Worm (Caenorhabditis elegans) whole organism, young adult: ENCODE measurements around the gene ttc-37.

Experiments
- C06A6.2 ChIP-seq: fragments of 200-800 bp; sonication (Bioruptor generic); conservative IDR thresholded peaks from 2 replicates; pipeline ENCODE4 v1.3.6; 2022; ENCODE audit warnings: missing genetic modification characterization, missing compliant biosample characterization
- F10E7.11 ChIP-seq: sonication (generic microtip); optimal IDR thresholded peaks from 2 replicates; lab custom pipeline; 2017; ENCODE audit warnings: mild to moderate bottlenecking, missing genetic modification characterization, moderate library complexity, missing compliant biosample characterization
- F23B12.7 ChIP-seq: sonication (generic microtip); optimal IDR thresholded peaks from 2 replicates; lab custom pipeline; 2017; ENCODE audit warnings: missing genetic modification characterization, mild to moderate bottlenecking, missing compliant biosample characterization, antibody characterized with exemption, moderate library complexity; ENCODE audit not compliant: insufficient read depth
- F52B5.7 ChIP-seq: sonication (generic microtip); optimal IDR thresholded peaks from 2 replicates; lab custom pipeline; 2016; ENCODE audit warnings: mild to moderate bottlenecking, missing genetic modification characterization, missing compliant biosample characterization
- K11D2.4 ChIP-seq: fragments of 200-800 bp; sonication (Bioruptor generic); IDR thresholded peaks from 2 replicates; pipeline ENCODE4 v1.3.6; 2022; ENCODE audit warnings: missing genetic modification reagents, missing genetic modification characterization, missing compliant biosample characterization
- T26A5.8 ChIP-seq: sonication (generic microtip); optimal IDR thresholded peaks from 2 replicates; lab custom pipeline; 2016; ENCODE audit warnings: missing genetic modification characterization, missing compliant biosample characterization
- aptf-2 ChIP-seq: fragments of 200-800 bp; sonication (Bioruptor generic); conservative IDR thresholded peaks from 2 replicates; pipeline ENCODE4 v1.3.6; 2022; ENCODE audit warnings: missing genetic modification reagents, missing genetic modification characterization, missing compliant biosample characterization
- atf-7 ChIP-seq: sonication (generic microtip); optimal IDR thresholded peaks from 2 replicates; lab custom pipeline; 2017; ENCODE audit warnings: mild to moderate bottlenecking, missing genetic modification characterization, missing compliant biosample characterization
- athp-1 ChIP-seq: sonication (generic microtip); optimal IDR thresholded peaks from 2 replicates; lab custom pipeline; 2017; ENCODE audit warnings: mild to moderate bottlenecking, missing genetic modification characterization, missing compliant biosample characterization
- bed-1 ChIP-seq: fragments of 200-800 bp; sonication (Bioruptor generic); IDR thresholded peaks from 2 replicates; pipeline ENCODE4 v1.3.6; 2022; ENCODE audit warnings: missing genetic modification reagents, missing genetic modification characterization, missing compliant biosample characterization
- ccch-3 ChIP-seq: fragments of 200-800 bp; sonication (Bioruptor generic); optimal IDR thresholded peaks from 2 replicates; lab custom pipeline; 2018; ENCODE audit warnings: mild to moderate bottlenecking, missing genetic modification characterization, missing compliant biosample characterization
- cebp-1 ChIP-seq, 2 experiments: fragments of 200-800 bp in 1 of 2; sonication (Bioruptor generic) in 1 of 2; sonication (generic microtip) in 1 of 2; IDR thresholded peaks in 1 of 2; optimal IDR thresholded peaks in 1 of 2; 2 replicates each; pipeline versions ENCODE4 v1.3.6 to Lab custom; 2017 to 2022; ENCODE audit warnings: missing compliant biosample characterization in 2 of 2, missing genetic modification characterization in 2 of 2, mild to moderate bottlenecking in 1 of 2, missing genetic modification reagents in 1 of 2, moderate library complexity in 1 of 2
- ceh-100 ChIP-seq: fragments of 200-800 bp; sonication (Bioruptor generic); IDR thresholded peaks from 2 replicates; pipeline ENCODE4 v1.3.6; 2022; ENCODE audit warnings: missing genetic modification reagents, missing genetic modification characterization, missing compliant biosample characterization
- ceh-27 ChIP-seq: fragments of 200-800 bp; sonication (Bioruptor generic); optimal IDR thresholded peaks from 2 replicates; lab custom pipeline; 2018; ENCODE audit warnings: mild to moderate bottlenecking, missing genetic modification characterization, moderate library complexity, missing compliant biosample characterization
- ceh-40 ChIP-seq: fragments of 200-800 bp; sonication (Bioruptor generic); IDR thresholded peaks from 2 replicates; pipeline ENCODE4 v1.3.6; 2022; ENCODE audit warnings: missing genetic modification characterization, missing compliant biosample characterization
- ceh-79 ChIP-seq: sonication (generic microtip); optimal IDR thresholded peaks from 2 replicates; lab custom pipeline; 2017; ENCODE audit warnings: mild to moderate bottlenecking, missing genetic modification characterization, missing compliant biosample characterization
- ceh-91 ChIP-seq: fragments of 200-800 bp; sonication (Bioruptor generic); IDR thresholded peaks from 2 replicates; pipeline ENCODE4 v1.3.6; 2022; ENCODE audit warnings: missing genetic modification reagents, missing genetic modification characterization, missing compliant biosample characterization
- chd-7 ChIP-seq: sonication (generic microtip); optimal IDR thresholded peaks from 2 replicates; lab custom pipeline; 2016; ENCODE audit warnings: mild to moderate bottlenecking, missing genetic modification characterization, moderate library complexity, missing compliant biosample characterization
- egl-44 ChIP-seq: fragments of 200-800 bp; sonication (Bioruptor generic); IDR thresholded peaks from 2 replicates; pipeline ENCODE4 v1.3.6; 2022; ENCODE audit warnings: missing genetic modification reagents, missing genetic modification characterization, missing compliant biosample characterization
- egrh-3 ChIP-seq: fragments of 200-800 bp; sonication (Bioruptor generic); IDR thresholded peaks from 2 replicates; pipeline ENCODE4 v1.3.6; 2022; ENCODE audit warnings: missing genetic modification reagents, missing genetic modification characterization, missing compliant biosample characterization
- ets-4 ChIP-seq: fragments of 200-800 bp; sonication (Bioruptor generic); optimal IDR thresholded peaks from 2 replicates; lab custom pipeline; 2018; ENCODE audit warnings: mild to moderate bottlenecking, missing genetic modification characterization, missing compliant biosample characterization
- gei-17 ChIP-seq: fragments of 200-800 bp; sonication (Bioruptor generic); optimal IDR thresholded peaks from 2 replicates; lab custom pipeline; 2018; ENCODE audit warnings: mild to moderate bottlenecking, missing genetic modification characterization, missing compliant biosample characterization
- let-607 ChIP-seq, 2 experiments: fragments of 200-800 bp in 1 of 2; sonication (Bioruptor generic) in 1 of 2; sonication (generic microtip) in 1 of 2; optimal IDR thresholded peaks; 2 replicates each; lab custom pipeline; 2016 to 2018; ENCODE audit warnings: mild to moderate bottlenecking in 2 of 2, missing compliant biosample characterization in 2 of 2, missing genetic modification characterization in 2 of 2, moderate library complexity in 2 of 2, missing genotype in 1 of 2
- lin-26 ChIP-seq: fragments of 200-800 bp; sonication (Bioruptor generic); IDR thresholded peaks from 2 replicates; pipeline ENCODE4 v1.3.6; 2022; ENCODE audit warnings: missing genetic modification reagents, missing genetic modification characterization, missing compliant biosample characterization
- madf-8 ChIP-seq: fragments of 200-800 bp; sonication (Bioruptor generic); conservative IDR thresholded peaks from 2 replicates; pipeline ENCODE4 v1.3.6; 2022; ENCODE audit warnings: missing genetic modification reagents, missing genetic modification characterization, missing compliant biosample characterization
- mel-28 ChIP-seq: sonication (generic microtip); optimal IDR thresholded peaks from 2 replicates; lab custom pipeline; 2016; ENCODE audit warnings: borderline replicate concordance, mild to moderate bottlenecking, missing genetic modification characterization, missing compliant biosample characterization
- mxl-1 ChIP-seq: sonication (generic microtip); optimal IDR thresholded peaks from 2 replicates; lab custom pipeline; 2016; ENCODE audit warnings: missing genetic modification characterization, missing compliant biosample characterization
- nfyb-1 ChIP-seq: fragments of 200-800 bp; sonication (Bioruptor generic); IDR thresholded peaks from 2 replicates; pipeline ENCODE4 v1.3.6; 2022; ENCODE audit warnings: missing genetic modification reagents, missing genetic modification characterization, missing compliant biosample characterization
- nhr-80 ChIP-seq: sonication (generic microtip); optimal IDR thresholded peaks from 2 replicates; lab custom pipeline; 2016; ENCODE audit warnings: missing genetic modification characterization, missing compliant biosample characterization
- pbrm-1 ChIP-seq: fragments of 200-800 bp; sonication (Bioruptor generic); IDR thresholded peaks from 2 replicates; pipeline ENCODE4 v1.3.6; 2022; ENCODE audit warnings: missing genetic modification reagents, missing genetic modification characterization, missing compliant biosample characterization
- pha-4 ChIP-seq: fragments of 150-350 bp; sonication (generic microtip); optimal IDR thresholded peaks from 2 replicates; lab custom pipeline; 2014; ENCODE audit warnings: missing biosample characterization, missing genetic modification reagents, missing genetic modification characterization
- rec-8 ChIP-seq, 2 experiments: sonication (generic microtip); optimal IDR thresholded peaks; 2 replicates each; lab custom pipeline; 2016; ENCODE audit warnings: mild to moderate bottlenecking in 2 of 2, missing genetic modification characterization in 2 of 2, missing genetic modification reagents in 2 of 2, missing genotype in 2 of 2, missing biosample characterization in 1 of 2, missing compliant biosample characterization in 1 of 2, moderate library complexity in 1 of 2
- snpc-1.3 ChIP-seq: sonication (generic microtip); optimal IDR thresholded peaks from 2 replicates; lab custom pipeline; 2017; ENCODE audit warnings: missing genetic modification characterization, mild to moderate bottlenecking, missing compliant biosample characterization, antibody characterized with exemption, moderate library complexity, missing genotype, missing genetic modification reagents; ENCODE audit not compliant: insufficient read depth
- snpc-3.4 ChIP-seq: sonication (generic microtip); optimal IDR thresholded peaks from 2 replicates; lab custom pipeline; 2017; ENCODE audit warnings: missing genetic modification characterization, mild to moderate bottlenecking, missing compliant biosample characterization, antibody characterized with exemption, moderate library complexity, missing genotype, missing genetic modification reagents
- sptf-2 ChIP-seq: fragments of 200-800 bp; sonication (Bioruptor generic); optimal IDR thresholded peaks from 2 replicates; lab custom pipeline; 2018; ENCODE audit warnings: mild to moderate bottlenecking, missing genetic modification characterization, missing compliant biosample characterization
- tbp1 ChIP-seq: fragments of 200-800 bp; sonication (Bioruptor generic); optimal IDR thresholded peaks from 2 replicates; lab custom pipeline; 2018; ENCODE audit warnings: mild to moderate bottlenecking, missing genetic modification characterization, missing compliant biosample characterization
- tbx-9 ChIP-seq: sonication (generic microtip); optimal IDR thresholded peaks from 2 replicates; lab custom pipeline; 2016; ENCODE audit warnings: borderline replicate concordance, missing genetic modification characterization, inconsistent platforms, missing compliant biosample characterization
- tlf-1 ChIP-seq: fragments of 200-800 bp; sonication (Bioruptor generic); optimal IDR thresholded peaks from 2 replicates; lab custom pipeline; 2018; ENCODE audit warnings: mild to moderate bottlenecking, missing genetic modification characterization, missing compliant biosample characterization
- unc-130 ChIP-seq: sonication (generic microtip); optimal IDR thresholded peaks from 2 replicates; lab custom pipeline; 2016; ENCODE audit warnings: missing genetic modification reagents, missing genetic modification characterization, missing compliant biosample characterization
- unc-62 ChIP-seq: fragments of 150-350 bp; optimal IDR thresholded peaks from 2 replicates; lab custom pipeline; 2014; ENCODE audit warnings: missing biosample characterization, missing genetic modification reagents, missing genetic modification characterization
- xnd-1 ChIP-seq: sonication (generic microtip); optimal IDR thresholded peaks from 2 replicates; lab custom pipeline; 2016; ENCODE audit warnings: missing genotype, missing genetic modification reagents, missing genetic modification characterization, missing compliant biosample characterization
- zfh-2 ChIP-seq: fragments of 200-800 bp; sonication (Bioruptor generic); conservative IDR thresholded peaks from 2 replicates; pipeline ENCODE4 v1.3.6; 2022; ENCODE audit warnings: missing genetic modification reagents, missing genetic modification characterization, missing compliant biosample characterization
- ztf-22 ChIP-seq: fragments of 200-800 bp; sonication (Bioruptor generic); optimal IDR thresholded peaks from 2 replicates; lab custom pipeline; 2018; ENCODE audit warnings: mild to moderate bottlenecking, missing genetic modification characterization, moderate library complexity, missing compliant biosample characterization
- ztf-3 ChIP-seq: fragments of 200-800 bp; sonication (Bioruptor generic); optimal IDR thresholded peaks from 2 replicates; lab custom pipeline; 2018; ENCODE audit warnings: mild to moderate bottlenecking, missing genetic modification characterization, missing compliant biosample characterization

ttc-37 gene

DNA sequence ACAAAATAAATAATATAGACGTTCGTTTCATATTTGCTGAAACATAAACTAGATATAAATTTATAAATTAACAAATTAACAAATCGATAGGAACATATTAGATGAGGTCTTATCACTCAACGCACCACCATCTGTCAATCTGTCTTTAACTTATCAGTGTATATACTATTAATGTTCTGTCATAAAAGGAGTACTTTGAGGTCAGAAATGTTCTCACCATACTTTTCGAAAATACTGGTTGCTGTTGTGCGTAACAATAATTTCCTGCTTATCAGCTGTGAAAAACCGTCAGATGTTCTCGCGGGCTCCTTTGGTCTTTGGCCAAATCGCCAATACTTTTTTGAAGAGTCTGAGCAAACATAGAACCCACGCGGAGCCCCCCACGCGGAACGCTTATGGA, 11.8 kb upstream of the ttc-37 start, which contains the start of gene C03A7.13:
C03A7.13 (minus strand) TSS at position 43 of the 400 bp plus-strand sequence.
- TF ChIP-seq F52B5.7, result no peak
- no peak for TF ChIP-seq sptf-2 (GFP tag; lab: Kevin White, UChicago)
- TF ChIP-seq chd-7 (tag; lab: Kevin White, UChicago), result no peak
- no peak for TF ChIP-seq tlf-1 (GFP tag; lab: Kevin White, UChicago)
- peak; percentile 9 for TF ChIP-seq pha-4 (tag; lab: Kevin White, UChicago)
- peak; percentile 8 for TF ChIP-seq tbp1
- TF ChIP-seq madf-8 (GFP tag; lab: Robert Waterston, UW), result no peak
- no peak for TF ChIP-seq ceh-27 (GFP tag; lab: Kevin White, UChicago)
- no peak for TF ChIP-seq egrh-3 (GFP tag; lab: Robert Waterston, UW)
- TF ChIP-seq egl-44 (GFP tag; lab: Robert Waterston, UW), result 0 out of 2 replicates have a peak, but pooled peaks have one; percentile 29
- no peak for TF ChIP-seq cebp-1 (GFP tag; IDR thresholded peaks at IDR 0.05; lab: Robert Waterston, UW)
- peak; percentile 34 for TF ChIP-seq cebp-1 (tag; optimal IDR thresholded peaks at IDR 0.05; lab: Kevin White, UChicago)
- TF ChIP-seq nfyb-1 (GFP tag; lab: Robert Waterston, UW), result no peak
- TF ChIP-seq mel-28, result no peak
- TF ChIP-seq snpc-1.3 (tag; lab: Kevin White, UChicago), result no peak
- TF ChIP-seq mxl-1, result no peak
- no peak for TF ChIP-seq ets-4
- no peak for TF ChIP-seq ceh-91
- TF ChIP-seq nhr-80, result peak; percentile 87
- TF ChIP-seq snpc-3.4 (tag; lab: Kevin White, UChicago), result no peak
- no peak for TF ChIP-seq pbrm-1 (GFP tag; lab: Robert Waterston, UW)
- no peak for TF ChIP-seq ztf-3
- TF ChIP-seq aptf-2 (GFP tag; lab: Robert Waterston, UW), result no peak
- TF ChIP-seq let-607 (tag; optimal IDR thresholded peaks at IDR 0.05; lab: Kevin White, UChicago), result peak in 1 of 2 experiments; percentile 30
- TF ChIP-seq T26A5.8 (tag; lab: Kevin White, UChicago), result no peak
- no peak for TF ChIP-seq athp-1
- no peak for TF ChIP-seq rec-8 (tag; optimal IDR thresholded peaks at IDR 0.05; lab: Kevin White, UChicago)
- peak; percentile 26 for TF ChIP-seq atf-7 (tag; lab: Kevin White, UChicago)
- peak; percentile 93 for TF ChIP-seq unc-62 (GFP tag; lab: Kevin White, UChicago)
- TF ChIP-seq unc-130 (GFP tag; lab: Kevin White, UChicago), result no peak

DNA sequence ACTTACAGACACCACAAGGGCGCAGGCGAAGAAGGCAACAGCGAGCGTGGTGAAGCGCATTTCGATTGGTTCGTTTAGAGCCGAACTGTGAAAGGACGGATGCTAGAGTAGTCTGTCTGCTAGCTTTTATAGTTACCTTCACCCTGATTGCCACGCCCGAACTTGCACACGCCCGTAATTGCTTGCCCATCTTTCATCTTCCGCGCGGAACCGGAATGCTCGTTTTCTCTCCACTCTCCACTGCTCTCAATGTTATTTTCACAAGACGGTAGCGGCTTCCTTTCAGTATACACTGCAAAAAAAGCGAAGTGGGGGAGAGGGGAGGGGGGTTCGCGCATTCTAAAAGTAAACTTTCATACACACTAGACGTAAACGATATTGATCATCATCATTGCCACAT, 9.8 kb upstream of the ttc-37 start, which contains the start of gene abu-8:
abu-8 (minus strand) TSS at position 101 of the 400 bp plus-strand sequence.
- TF ChIP-seq ceh-100 (no peak), xnd-1 (no peak)

DNA sequence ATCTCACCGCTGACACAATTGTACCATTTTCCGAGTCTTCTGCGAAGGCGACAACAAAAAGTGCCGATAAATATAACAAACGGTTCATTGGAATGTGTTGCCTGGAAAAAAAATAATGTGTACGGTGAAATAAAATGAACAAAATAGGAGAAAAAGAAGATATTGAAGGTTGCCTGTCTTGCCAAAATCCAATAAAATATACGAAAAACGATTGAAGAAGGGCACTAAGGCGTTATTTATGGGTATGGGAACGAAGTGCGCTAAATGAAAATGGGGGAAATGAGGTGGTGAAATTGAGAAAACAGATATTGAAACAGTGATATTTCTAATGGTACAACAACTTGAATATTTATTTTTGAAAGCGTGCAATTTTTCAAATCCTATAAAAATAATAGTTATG, 6.0 kb upstream of the ttc-37 start, which contains the start of gene Y47A7.2:
Y47A7.2 (minus strand) TSS at position 101 of the 400 bp plus-strand sequence.
- no peak for TF ChIP-seq mxl-1
- no peak for TF ChIP-seq F10E7.11 (tag; lab: Kevin White, UChicago)
- no peak for TF ChIP-seq F23B12.7 (tag; lab: Kevin White, UChicago)
- TF ChIP-seq tbx-9, result no peak
- TF ChIP-seq ceh-40 (GFP tag; lab: Robert Waterston, UW), result no peak
- no peak for TF ChIP-seq ccch-3 (GFP tag; lab: Kevin White, UChicago)
- no peak for TF ChIP-seq K11D2.4 (GFP tag; lab: Robert Waterston, UW)
- no peak for TF ChIP-seq ceh-79 (tag; lab: Kevin White, UChicago)
- TF ChIP-seq snpc-1.3 (tag; lab: Kevin White, UChicago), result no peak
- TF ChIP-seq gei-17 (GFP tag; lab: Kevin White, UChicago), result no peak
- no peak for TF ChIP-seq F52B5.7
- TF ChIP-seq ztf-22 (GFP tag; lab: Kevin White, UChicago), result no peak
- no peak for TF ChIP-seq lin-26 (GFP tag; lab: Robert Waterston, UW)
- no peak for TF ChIP-seq bed-1 (GFP tag; lab: Robert Waterston, UW)
- TF ChIP-seq C06A6.2, result no peak
- TF ChIP-seq athp-1, result no peak
- TF ChIP-seq zfh-2 (GFP tag; lab: Robert Waterston, UW), result no peak
